Fruit fly (Drosophila melanogaster) whole organism, embryonic: ENCODE measurements around the gene Pi3K21B.

Experiments
- Atf6 ChIP-seq: fragments of 200-800 bp; sonication (Bioruptor generic); IDR thresholded peaks from 2 replicates; pipeline ENCODE4 v1.3.6; 2022; ENCODE audit warnings: missing biosample characterization, missing genetic modification characterization
- CG10565 ChIP-seq: fragments of 200-800 bp; sonication (Bioruptor generic); optimal IDR thresholded peaks from 3 replicates; lab custom pipeline; 2016; ENCODE audit warnings: missing biosample characterization, mild to moderate bottlenecking, missing genetic modification characterization
- CG10959 ChIP-seq: fragments of 200-800 bp; sonication (Bioruptor generic); IDR thresholded peaks from 2 replicates; pipeline ENCODE4 v1.3.6; 2022; ENCODE audit warnings: missing biosample characterization, missing genetic modification characterization
- CG11093 ChIP-seq: fragments of 200-800 bp; sonication (Bioruptor generic); IDR thresholded peaks from 3 replicates; pipeline ENCODE4 v1.3.6; 2022; ENCODE audit warnings: missing biosample characterization, missing genetic modification characterization
- CG11560 ChIP-seq: fragments of 200-800 bp; sonication (Bioruptor generic); IDR thresholded peaks from 3 replicates; pipeline ENCODE4 v1.3.6; 2022; ENCODE audit warnings: missing biosample characterization, missing genetic modification characterization
- CG11723 ChIP-seq: fragments of 200-800 bp; sonication (Bioruptor generic); optimal IDR thresholded peaks from 2 replicates; lab custom pipeline; 2017; ENCODE audit warnings: missing biosample characterization, mild to moderate bottlenecking, missing genetic modification characterization
- CG12744 ChIP-seq: fragments of 200-800 bp; sonication (Bioruptor generic); optimal IDR thresholded peaks from 2 replicates; lab custom pipeline; 2016; ENCODE audit warnings: missing biosample characterization, missing genetic modification characterization
- CG15011 ChIP-seq: fragments of 200-800 bp; sonication (Bioruptor generic); optimal IDR thresholded peaks from 3 replicates; lab custom pipeline; 2018; ENCODE audit warnings: missing biosample characterization, mild to moderate bottlenecking, missing genetic modification characterization
- CG17568 ChIP-seq: fragments of 200-800 bp; sonication (Bioruptor generic); optimal IDR thresholded peaks from 2 replicates; lab custom pipeline; 2018; ENCODE audit warnings: missing biosample characterization, mild to moderate bottlenecking, missing genetic modification characterization, moderate library complexity
- CG17912 ChIP-seq: fragments of 200-800 bp; sonication (Bioruptor generic); optimal IDR thresholded peaks from 2 replicates; lab custom pipeline; 2018; ENCODE audit warnings: missing biosample characterization, mild to moderate bottlenecking, missing genetic modification characterization
- CG2889 ChIP-seq: fragments of 200-800 bp; sonication (Bioruptor generic); IDR thresholded peaks from 3 replicates; pipeline ENCODE4 v1.3.6; 2022; ENCODE audit warnings: missing biosample characterization, missing genetic modification characterization
- CG3281 ChIP-seq: fragments of 200-800 bp; sonication (Bioruptor generic); optimal IDR thresholded peaks from 3 replicates; lab custom pipeline; 2017; ENCODE audit warnings: missing biosample characterization, mild to moderate bottlenecking, missing genetic modification characterization
- CG3407 ChIP-seq: fragments of 200-800 bp; sonication (Bioruptor generic); optimal IDR thresholded peaks from 2 replicates; lab custom pipeline; 2018; ENCODE audit warnings: missing biosample characterization, mild to moderate bottlenecking, missing genetic modification characterization
- CG4282 ChIP-seq: fragments of 200-800 bp; sonication (Bioruptor generic); optimal IDR thresholded peaks from 2 replicates; lab custom pipeline; 2016; ENCODE audit warnings: missing biosample characterization, missing genetic modification characterization
- CG4328 ChIP-seq: fragments of 200-800 bp; sonication (Bioruptor generic); optimal IDR thresholded peaks from 3 replicates; lab custom pipeline; 2017; ENCODE audit warnings: missing biosample characterization, missing genetic modification reagents, missing genetic modification characterization
- CG4404 ChIP-seq: fragments of 200-800 bp; sonication (Bioruptor generic); IDR thresholded peaks from 2 replicates; pipeline ENCODE4 v1.3.6; 2022; ENCODE audit warnings: missing biosample characterization, missing genetic modification characterization
- CG5245 ChIP-seq: fragments of 200-800 bp; sonication (Bioruptor generic); optimal IDR thresholded peaks from 3 replicates; lab custom pipeline; 2016; ENCODE audit warnings: missing biosample characterization, missing genetic modification characterization
- CG6689 ChIP-seq: fragments of 200-800 bp; sonication (Bioruptor generic); IDR thresholded peaks from 2 replicates; pipeline ENCODE4 v1.3.6; 2022; ENCODE audit warnings: missing biosample characterization, missing genetic modification characterization
- CG6854 ChIP-seq: fragments of 200-800 bp; sonication (Bioruptor generic); optimal IDR thresholded peaks from 3 replicates; lab custom pipeline; 2017; ENCODE audit warnings: missing biosample characterization, mild to moderate bottlenecking, missing genetic modification characterization
- CG7372 ChIP-seq: fragments of 200-800 bp; sonication (Bioruptor generic); IDR thresholded peaks from 2 replicates; pipeline ENCODE4 v1.3.6; 2022; ENCODE audit warnings: missing biosample characterization, missing genetic modification characterization
- CG8944 ChIP-seq: fragments of 200-800 bp; sonication (Bioruptor generic); optimal IDR thresholded peaks from 3 replicates; lab custom pipeline; 2016; ENCODE audit warnings: missing biosample characterization, missing genetic modification characterization
- CG9215 ChIP-seq: fragments of 200-800 bp; sonication (Bioruptor generic); IDR thresholded peaks from 2 replicates; pipeline ENCODE4 v1.3.6; 2022; ENCODE audit warnings: missing biosample characterization, missing genetic modification characterization
- Chrac-16 ChIP-seq: fragments of 200-800 bp; sonication (Bioruptor generic); optimal IDR thresholded peaks from 3 replicates; lab custom pipeline; 2016; ENCODE audit warnings: missing biosample characterization, missing genetic modification characterization
- Dek ChIP-seq: fragments of 200-800 bp; sonication (Bioruptor generic); optimal IDR thresholded peaks from 3 replicates; lab custom pipeline; 2019; ENCODE audit warnings: missing biosample characterization, mild to moderate bottlenecking, missing genetic modification characterization, moderate library complexity
- Dip2 ChIP-seq: fragments of 200-800 bp; sonication (Bioruptor generic); IDR thresholded peaks from 2 replicates; pipeline ENCODE4 v1.3.6; 2022; ENCODE audit warnings: missing biosample characterization, missing genetic modification characterization
- Doc3 ChIP-seq: fragments of 200-800 bp; sonication (Bioruptor generic); IDR thresholded peaks from 3 replicates; pipeline ENCODE4 v1.3.6; 2022; ENCODE audit warnings: missing biosample characterization, missing genetic modification characterization; ENCODE audit not compliant: partially characterized antibody
- NfI ChIP-seq: fragments of 200-800 bp; sonication (Bioruptor generic); optimal IDR thresholded peaks from 3 replicates; lab custom pipeline; 2018; ENCODE audit warnings: missing biosample characterization, mild to moderate bottlenecking, missing genetic modification characterization, moderate library complexity
- Vsx1 ChIP-seq: fragments of 200-800 bp; sonication (Bioruptor generic); optimal IDR thresholded peaks from 2 replicates; lab custom pipeline; 2017; ENCODE audit warnings: missing biosample characterization, mild to moderate bottlenecking, missing genetic modification characterization, missing genetic modification reagents
- al ChIP-seq: fragments of 200-800 bp; sonication (Bioruptor generic); IDR thresholded peaks from 2 replicates; pipeline ENCODE4 v1.3.6; 2022; ENCODE audit warnings: missing biosample characterization, missing genetic modification characterization
- ato ChIP-seq: fragments of 200-800 bp; sonication (Bioruptor generic); IDR thresholded peaks from 2 replicates; pipeline ENCODE4 v1.3.6; 2022; ENCODE audit warnings: missing biosample characterization, missing genetic modification characterization; ENCODE audit not compliant: partially characterized antibody
- bsh ChIP-seq, 2 experiments: fragments of 200-800 bp; sonication (Bioruptor generic); optimal IDR thresholded peaks; 2 replicates each; lab custom pipeline; 2017 to 2018; ENCODE audit warnings: mild to moderate bottlenecking in 2 of 2, missing biosample characterization in 2 of 2, missing genetic modification characterization in 2 of 2, moderate library complexity in 1 of 2
- caup ChIP-seq: fragments of 200-800 bp; sonication (Bioruptor generic); optimal IDR thresholded peaks from 3 replicates; lab custom pipeline; 2017; ENCODE audit warnings: missing biosample characterization, mild to moderate bottlenecking, missing genetic modification characterization, moderate library complexity; ENCODE audit not compliant: severe bottlenecking
- ci ChIP-seq: fragments of 200-800 bp; sonication (Bioruptor generic); IDR thresholded peaks from 3 replicates; pipeline ENCODE4 v1.3.6; 2022; ENCODE audit warnings: missing biosample characterization, missing genetic modification characterization
- dati ChIP-seq: fragments of 200-800 bp; sonication (Bioruptor generic); IDR thresholded peaks from 2 replicates; pipeline ENCODE4 v1.3.6; 2022; ENCODE audit warnings: missing biosample characterization, missing genetic modification characterization
- fu2 ChIP-seq: fragments of 200-800 bp; sonication (Bioruptor generic); optimal IDR thresholded peaks from 2 replicates; lab custom pipeline; 2016; ENCODE audit warnings: missing biosample characterization, missing genetic modification characterization
- gro ChIP-seq: fragments of 200-800 bp; sonication (Bioruptor generic); optimal IDR thresholded peaks from 2 replicates; lab custom pipeline; 2016; ENCODE audit warnings: missing biosample characterization, missing genetic modification characterization
- h ChIP-seq: fragments of >200 bp; optimal IDR thresholded peaks from 2 replicates; lab custom pipeline; 2017
- ham ChIP-seq: fragments of 200-800 bp; sonication (Bioruptor generic); IDR thresholded peaks from 2 replicates; pipeline ENCODE4 v1.3.6; 2022; ENCODE audit warnings: missing biosample characterization, missing genetic modification characterization
- kah ChIP-seq: fragments of 200-800 bp; sonication (Bioruptor generic); optimal IDR thresholded peaks from 2 replicates; lab custom pipeline; 2018; ENCODE audit warnings: missing biosample characterization, mild to moderate bottlenecking, missing genetic modification characterization
- ken ChIP-seq: fragments of 200-800 bp; sonication (Bioruptor generic); IDR thresholded peaks from 3 replicates; pipeline ENCODE4 v1.3.6; 2022; ENCODE audit warnings: missing biosample characterization, missing genetic modification characterization
- klu ChIP-seq: fragments of 200-800 bp; sonication (Bioruptor generic); IDR thresholded peaks from 2 replicates; pipeline ENCODE4 v1.3.6; 2022; ENCODE audit warnings: missing biosample characterization, missing genetic modification characterization
- nau ChIP-seq: fragments of 200-800 bp; sonication (Bioruptor generic); optimal IDR thresholded peaks from 3 replicates; lab custom pipeline; 2017; ENCODE audit warnings: missing biosample characterization, mild to moderate bottlenecking, missing genetic modification characterization, missing genetic modification reagents
- pita ChIP-seq: fragments of 200-800 bp; sonication (Bioruptor generic); optimal IDR thresholded peaks from 2 replicates; lab custom pipeline; 2017; ENCODE audit warnings: missing biosample characterization, mild to moderate bottlenecking, missing genetic modification characterization
- prd ChIP-seq, 3 experiments: fragments of >200 bp in 2 of 3; fragments of 200-800 bp in 1 of 3; sonication (Bioruptor generic) in 1 of 3; optimal IDR thresholded peaks in 2 of 3; IDR thresholded peaks in 1 of 3; 2 replicates in 2 of 3; 3 replicates in 1 of 3; pipeline versions ENCODE4 v1.3.6 to Lab custom; 2017 to 2022; ENCODE audit warnings: missing biosample characterization in 1 of 3, missing genetic modification characterization in 1 of 3
- scrt ChIP-seq: fragments of 200-800 bp; sonication (Bioruptor generic); optimal IDR thresholded peaks from 2 replicates; lab custom pipeline; 2018; ENCODE audit warnings: missing biosample characterization, mild to moderate bottlenecking, missing genetic modification characterization, moderate library complexity
- sens-2 ChIP-seq: fragments of 200-800 bp; sonication (Bioruptor generic); IDR thresholded peaks from 2 replicates; pipeline ENCODE4 v1.3.6; 2022; ENCODE audit warnings: missing biosample characterization, missing genetic modification characterization
- sim ChIP-seq: fragments of 200-800 bp; sonication (Bioruptor generic); IDR thresholded peaks from 2 replicates; pipeline ENCODE4 v1.3.6; 2022; ENCODE audit warnings: missing biosample characterization, missing genetic modification characterization
- sob ChIP-seq: fragments of 200-800 bp; sonication (Bioruptor generic); IDR thresholded peaks from 2 replicates; pipeline ENCODE4 v1.3.6; 2022; ENCODE audit warnings: missing biosample characterization, missing genetic modification characterization
- tap ChIP-seq: fragments of 200-800 bp; optimal IDR thresholded peaks from 3 replicates; lab custom pipeline; 2019; ENCODE audit warnings: missing biosample characterization, mild to moderate bottlenecking, missing genetic modification characterization, moderate library complexity
- vfl ChIP-seq: fragments of 200-800 bp; sonication (Bioruptor generic); optimal IDR thresholded peaks from 2 replicates; lab custom pipeline; 2016; ENCODE audit warnings: missing biosample characterization, missing genetic modification characterization
- zen ChIP-seq: fragments of 200-800 bp; sonication (Bioruptor generic); optimal IDR thresholded peaks from 3 replicates; lab custom pipeline; 2018; ENCODE audit warnings: missing biosample characterization, mild to moderate bottlenecking, missing genetic modification characterization, moderate library complexity

Pi3K21B gene

DNA sequence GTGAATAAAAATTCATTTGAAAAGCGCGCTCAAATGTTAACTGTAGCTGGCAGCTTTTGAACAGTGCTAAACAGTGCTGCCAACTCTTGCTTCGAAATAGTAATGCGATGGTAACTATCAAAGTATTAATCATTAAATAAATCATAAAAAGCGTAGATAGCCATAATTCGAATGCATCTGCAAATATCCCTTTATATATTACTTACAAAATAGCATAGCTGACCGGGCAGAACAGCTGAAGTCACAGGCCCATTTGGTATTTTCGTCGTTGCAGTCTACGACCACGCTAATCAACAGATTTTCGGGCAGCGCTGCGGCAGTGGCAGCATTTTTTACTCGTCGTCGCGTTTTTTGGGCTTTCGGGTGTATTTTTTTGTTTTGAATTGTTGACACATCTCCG, 8.0 kb downstream of the Pi3K21B start, which contains the start of gene Plc21C (continued):
- TF ChIP-seq sim (GFP tag; lab: Robert Waterston, UW) (no peak), CG5245 (GFP tag; lab: Kevin White, UChicago) (no peak), dati (GFP tag; lab: Robert Waterston, UW) (no peak), prd (optimal IDR thresholded peaks at IDR 0.05; lab: Kevin White, UChicago) (no peak), prd (GFP tag; IDR thresholded peaks at IDR 0.05; lab: Robert Waterston, UW) (peak; percentile 33; the same call in 1 of the 3 replicates), CG6689 (no peak), CG17912 (GFP tag; lab: Kevin White, UChicago) (no peak), vfl (GFP tag; lab: Kevin White, UChicago) (peak; percentile 42), CG15011 (no peak), CG7372 (no peak), CG17568 (peak; percentile 17), ato (no peak), CG12744 (GFP tag; lab: Kevin White, UChicago) (no peak), klu (GFP tag; lab: Robert Waterston, UW) (no peak), CG11560 (tag; lab: Robert Waterston, UW) (peak; percentile 33; the same call in 1 of the 3 replicates), Doc3 (GFP tag; lab: Robert Waterston, UW) (no peak), CG3407 (GFP tag; lab: Kevin White, UChicago) (no peak), h (lab: Kevin White, UChicago) (no peak), caup (GFP tag; lab: Kevin White, UChicago) (peak; percentile 15), fu2 (GFP tag; lab: Kevin White, UChicago) (peak; percentile 53), ham (GFP tag; lab: Robert Waterston, UW) (no peak), ci (GFP tag; lab: Robert Waterston, UW) (0 out of 3 replicates have a peak, but pooled peaks have one; percentile 16), ken (no peak), al (GFP tag; lab: Robert Waterston, UW) (peak; percentile 16; the same call in 1 of the 2 replicates), Vsx1 (GFP tag; lab: Kevin White, UChicago) (no peak), CG11093 (GFP tag; lab: Robert Waterston, UW) (no peak), CG3281 (peak; percentile 11), CG11723 (GFP tag; lab: Kevin White, UChicago) (no peak), sob (GFP tag; lab: Robert Waterston, UW) (peak; percentile 36; the same call in 1 of the 2 replicates), tap (tag; lab: Kevin White, UChicago) (no peak), CG8944 (peak; percentile 42), nau (peak; percentile 5), CG9215 (GFP tag; lab: Robert Waterston, UW) (no peak; the same call in 1 of the 2 replicates), CG10565 (GFP tag; lab: Kevin White, UChicago) (no peak), bsh (GFP tag; optimal IDR thresholded peaks at IDR 0.05; lab: Kevin White, UChicago) (no peak), NfI (GFP tag; lab: Kevin White, UChicago) (no peak), CG4404 (0 out of 2 replicates have a peak, but pooled peaks have one; percentile 22), pita (GFP tag; lab: Kevin White, UChicago) (no peak), Atf6 (GFP tag; lab: Robert Waterston, UW) (peak; percentile 42; the same call in 1 of the 2 replicates), CG2889 (GFP tag; lab: Robert Waterston, UW) (no peak), CG10959 (GFP tag; lab: Robert Waterston, UW) (no peak), CG6854 (peak; percentile 4), Dip2 (GFP tag; lab: Robert Waterston, UW) (no peak), scrt (GFP tag; lab: Kevin White, UChicago) (peak; percentile 12), Dek (tag; lab: Kevin White, UChicago) (peak; percentile 42), zen (tag; lab: Kevin White, UChicago) (no peak), CG4282 (GFP tag; lab: Kevin White, UChicago) (no peak), CG4328 (GFP tag; lab: Kevin White, UChicago) (peak; percentile 58), Chrac-16 (peak; percentile 44), kah (GFP tag; lab: Kevin White, UChicago) (no peak), sens-2 (GFP tag; lab: Robert Waterston, UW) (no peak), gro (GFP tag; lab: Kevin White, UChicago) (peak; percentile 42)
